Worm (Caenorhabditis elegans): Measurements from ENCODE around the gene gtf-2E2.
A peak's percentile ranks its signal among the peaks of the same experiment; 100 is the strongest.

DNA sequence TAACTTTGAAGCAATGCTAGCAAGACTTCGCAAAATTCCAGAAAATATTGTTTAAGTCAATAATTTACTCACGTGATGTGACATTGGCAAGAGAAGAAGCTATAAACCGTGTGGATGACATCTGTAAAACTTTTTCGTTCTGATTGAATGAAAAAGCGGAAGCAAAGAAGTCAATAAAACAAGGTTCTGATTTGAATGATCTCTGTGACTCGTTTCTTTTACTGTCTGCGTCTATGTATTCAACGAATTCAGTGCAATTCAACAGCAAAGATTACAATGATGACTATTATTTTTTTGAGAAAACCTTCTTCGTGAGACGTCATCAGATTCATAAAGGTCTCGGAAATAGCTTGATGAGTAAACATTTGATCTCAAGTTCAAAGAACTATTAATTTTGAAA, 49.5 kb downstream of the gtf-2E2 start, which contains the start of gene hacl-1:
- TF ChIP-seq pqm-1 (tag; optimal IDR thresholded peaks at IDR 0.05) (peak; percentile 62), ZK546.5 (tag; optimal IDR thresholded peaks at IDR 0.05) (no peak), ama-1 (optimal IDR thresholded peaks at IDR 0.05) (no peak), fkh-10 (GFP tag; optimal IDR thresholded peaks at IDR 0.05) (no peak), skn-1 (tag; optimal IDR thresholded peaks at IDR 0.05) (no peak), mdl-1 (tag; optimal IDR thresholded peaks at IDR 0.05) (no peak), unc-39 (tag; optimal IDR thresholded peaks at IDR 0.05) (no peak), aly-2 (tag; optimal IDR thresholded peaks at IDR 0.05) (no peak), unc-62 (GFP tag; optimal IDR thresholded peaks at IDR 0.05) (no peak), egl-27 (tag; optimal IDR thresholded peaks at IDR 0.05) (no peak), nhr-28 (tag; optimal IDR thresholded peaks at IDR 0.05) (no peak)
